Worm (Caenorhabditis elegans) whole organism, young adult: ENCODE data around the gene ins-11.
A peak's percentile ranks its signal among the peaks of the same experiment; 100 is the strongest.

ENCODE experiments used
- F23B12.7 ChIP-seq: sonication (generic microtip); optimal IDR thresholded peaks from 2 replicates; lab custom pipeline; 2017; ENCODE audit warnings: missing genetic modification characterization, mild to moderate bottlenecking, missing compliant biosample characterization, antibody characterized with exemption, moderate library complexity; ENCODE audit not compliant: insufficient read depth
- F55B11.4 ChIP-seq: sonication (generic microtip); optimal IDR thresholded peaks from 2 replicates; lab custom pipeline; 2016; ENCODE audit warnings: missing compliant biosample characterization, missing genetic modification characterization, borderline replicate concordance; ENCODE audit not compliant: insufficient read depth
- Y67H2A.10 ChIP-seq: fragments of 200-800 bp; sonication (Bioruptor generic); conservative IDR thresholded peaks from 2 replicates; pipeline ENCODE4 v1.3.6; 2022; ENCODE audit warnings: missing genetic modification reagents, missing genetic modification characterization, missing compliant biosample characterization
- Y79H2A.3 ChIP-seq: fragments of 200-800 bp; sonication (Bioruptor generic); conservative IDR thresholded peaks from 2 replicates; pipeline ENCODE4 v1.3.6; 2022; ENCODE audit warnings: missing genetic modification reagents, missing genetic modification characterization, missing compliant biosample characterization
- Y95B8A.8 ChIP-seq: fragments of 200-800 bp; sonication (Bioruptor generic); IDR thresholded peaks from 2 replicates; pipeline ENCODE4 v1.3.6; 2022; ENCODE audit warnings: missing genetic modification reagents, missing genetic modification characterization, missing compliant biosample characterization
- aptf-2 ChIP-seq: fragments of 200-800 bp; sonication (Bioruptor generic); conservative IDR thresholded peaks from 2 replicates; pipeline ENCODE4 v1.3.6; 2022; ENCODE audit warnings: missing genetic modification reagents, missing genetic modification characterization, missing compliant biosample characterization
- attf-3 ChIP-seq: fragments of 200-800 bp; sonication (Bioruptor generic); conservative IDR thresholded peaks from 2 replicates; pipeline ENCODE4 v1.3.6; 2022; ENCODE audit warnings: missing genetic modification reagents, missing genetic modification characterization, missing compliant biosample characterization
- bed-2 ChIP-seq: fragments of 200-800 bp; sonication (Bioruptor generic); IDR thresholded peaks from 2 replicates; pipeline ENCODE4 v1.3.6; 2022; ENCODE audit warnings: missing genetic modification reagents, missing genetic modification characterization, missing compliant biosample characterization
- cebp-1 ChIP-seq, 2 experiments: fragments of 200-800 bp in 1 of 2; sonication (Bioruptor generic) in 1 of 2; sonication (generic microtip) in 1 of 2; IDR thresholded peaks in 1 of 2; optimal IDR thresholded peaks in 1 of 2; 2 replicates each; pipeline versions ENCODE4 v1.3.6 to Lab custom; 2017 to 2022; ENCODE audit warnings: missing compliant biosample characterization in 2 of 2, missing genetic modification characterization in 2 of 2, mild to moderate bottlenecking in 1 of 2, missing genetic modification reagents in 1 of 2, moderate library complexity in 1 of 2
- cebp-2 ChIP-seq: fragments of 200-800 bp; sonication (Bioruptor generic); IDR thresholded peaks from 2 replicates; pipeline ENCODE4 v1.3.6; 2022; ENCODE audit warnings: missing genetic modification characterization, missing compliant biosample characterization
- ceh-100 ChIP-seq: fragments of 200-800 bp; sonication (Bioruptor generic); IDR thresholded peaks from 2 replicates; pipeline ENCODE4 v1.3.6; 2022; ENCODE audit warnings: missing genetic modification reagents, missing genetic modification characterization, missing compliant biosample characterization
- ceh-40 ChIP-seq: fragments of 200-800 bp; sonication (Bioruptor generic); IDR thresholded peaks from 2 replicates; pipeline ENCODE4 v1.3.6; 2022; ENCODE audit warnings: missing genetic modification characterization, missing compliant biosample characterization
- ceh-79 ChIP-seq: sonication (generic microtip); optimal IDR thresholded peaks from 2 replicates; lab custom pipeline; 2017; ENCODE audit warnings: mild to moderate bottlenecking, missing genetic modification characterization, missing compliant biosample characterization
- die-1 ChIP-seq: sonication (generic microtip); optimal IDR thresholded peaks from 2 replicates; lab custom pipeline; 2016; ENCODE audit warnings: missing genotype, mild to moderate bottlenecking, missing genetic modification characterization, missing compliant biosample characterization
- dpff-1 ChIP-seq: sonication (generic microtip); optimal IDR thresholded peaks from 2 replicates; lab custom pipeline; 2017; ENCODE audit warnings: mild to moderate bottlenecking, missing genetic modification characterization, missing compliant biosample characterization
- dpl-1 ChIP-seq: fragments of 150-350 bp; optimal IDR thresholded peaks from 2 replicates; lab custom pipeline; 2014; ENCODE audit warnings: missing biosample characterization, missing genetic modification reagents, missing genetic modification characterization
- egl-18 ChIP-seq: fragments of 200-800 bp; sonication (Bioruptor generic); IDR thresholded peaks from 2 replicates; pipeline ENCODE4 v1.3.6; 2022; ENCODE audit warnings: missing genetic modification reagents, missing genetic modification characterization, missing compliant biosample characterization
- ekl-4 ChIP-seq: fragments of 200-800 bp; sonication (Bioruptor generic); IDR thresholded peaks from 2 replicates; pipeline ENCODE4 v1.3.6; 2022; ENCODE audit warnings: missing genetic modification reagents, missing genetic modification characterization, missing compliant biosample characterization
- fkh-3 ChIP-seq: sonication (generic microtip); optimal IDR thresholded peaks from 2 replicates; lab custom pipeline; 2016; ENCODE audit warnings: mild to moderate bottlenecking, missing genetic modification characterization, missing compliant biosample characterization
- gei-17 ChIP-seq: fragments of 200-800 bp; sonication (Bioruptor generic); optimal IDR thresholded peaks from 2 replicates; lab custom pipeline; 2018; ENCODE audit warnings: mild to moderate bottlenecking, missing genetic modification characterization, missing compliant biosample characterization
- him-1 ChIP-seq: sonication (generic microtip); optimal IDR thresholded peaks from 2 replicates; lab custom pipeline; 2016; ENCODE audit warnings: missing genotype, missing genetic modification reagents, missing genetic modification characterization, missing compliant biosample characterization
- hlh-12 ChIP-seq: sonication (generic microtip); optimal IDR thresholded peaks from 2 replicates; lab custom pipeline; 2016; ENCODE audit warnings: missing genetic modification characterization, missing compliant biosample characterization
- hmg-1.2 ChIP-seq: fragments of 200-800 bp; sonication (Bioruptor generic); IDR thresholded peaks from 2 replicates; pipeline ENCODE4 v1.3.6; 2022; ENCODE audit warnings: missing genetic modification reagents, missing genetic modification characterization, missing compliant biosample characterization
- hsf-1 ChIP-seq: fragments of 200-800 bp; sonication (Bioruptor generic); IDR thresholded peaks from 2 replicates; pipeline ENCODE4 v1.3.6; 2022; ENCODE audit warnings: missing genetic modification reagents, missing genetic modification characterization, missing compliant biosample characterization
- let-526 ChIP-seq: fragments of 200-800 bp; sonication (Bioruptor generic); IDR thresholded peaks from 2 replicates; pipeline ENCODE4 v1.3.6; 2022; ENCODE audit warnings: missing genetic modification reagents, missing genetic modification characterization, missing compliant biosample characterization
- let-607 ChIP-seq, 2 experiments: fragments of 200-800 bp in 1 of 2; sonication (Bioruptor generic) in 1 of 2; sonication (generic microtip) in 1 of 2; optimal IDR thresholded peaks; 2 replicates each; lab custom pipeline; 2016 to 2018; ENCODE audit warnings: mild to moderate bottlenecking in 2 of 2, missing compliant biosample characterization in 2 of 2, missing genetic modification characterization in 2 of 2, moderate library complexity in 2 of 2, missing genotype in 1 of 2
- lir-1 ChIP-seq: fragments of 200-800 bp; sonication (Bioruptor generic); conservative IDR thresholded peaks from 2 replicates; pipeline ENCODE4 v1.3.6; 2022; ENCODE audit warnings: missing genetic modification reagents, missing genetic modification characterization, missing compliant biosample characterization
- madf-3 ChIP-seq: fragments of 200-800 bp; sonication (Bioruptor generic); IDR thresholded peaks from 2 replicates; pipeline ENCODE4 v1.3.6; 2022; ENCODE audit warnings: missing genetic modification reagents, missing genetic modification characterization, missing compliant biosample characterization
- mel-28 ChIP-seq: sonication (generic microtip); optimal IDR thresholded peaks from 2 replicates; lab custom pipeline; 2016; ENCODE audit warnings: borderline replicate concordance, mild to moderate bottlenecking, missing genetic modification characterization, missing compliant biosample characterization
- mxl-1 ChIP-seq: sonication (generic microtip); optimal IDR thresholded peaks from 2 replicates; lab custom pipeline; 2016; ENCODE audit warnings: missing genetic modification characterization, missing compliant biosample characterization
- nfya-1 ChIP-seq: sonication (generic microtip); optimal IDR thresholded peaks from 2 replicates; lab custom pipeline; 2017; ENCODE audit warnings: antibody characterized with exemption, missing compliant biosample characterization, missing genetic modification characterization, borderline replicate concordance; ENCODE audit not compliant: insufficient read depth
- nhr-120 ChIP-seq: fragments of 200-800 bp; sonication (Bioruptor generic); IDR thresholded peaks from 2 replicates; pipeline ENCODE4 v1.3.6; 2022; ENCODE audit warnings: missing genetic modification characterization, missing compliant biosample characterization
- nhr-80 ChIP-seq: sonication (generic microtip); optimal IDR thresholded peaks from 2 replicates; lab custom pipeline; 2016; ENCODE audit warnings: missing genetic modification characterization, missing compliant biosample characterization
- pha-4 ChIP-seq: fragments of 150-350 bp; sonication (generic microtip); optimal IDR thresholded peaks from 2 replicates; lab custom pipeline; 2014; ENCODE audit warnings: missing biosample characterization, missing genetic modification reagents, missing genetic modification characterization
- rcor-1 ChIP-seq: fragments of 200-800 bp; sonication (Bioruptor generic); IDR thresholded peaks from 2 replicates; pipeline ENCODE4 v1.3.6; 2022; ENCODE audit warnings: missing genetic modification reagents, missing genetic modification characterization, missing compliant biosample characterization
- sdz-38 ChIP-seq: sonication (generic microtip); optimal IDR thresholded peaks from 2 replicates; lab custom pipeline; 2016; ENCODE audit warnings: missing genotype, missing genetic modification characterization, missing compliant biosample characterization
- snpc-1.3 ChIP-seq: sonication (generic microtip); optimal IDR thresholded peaks from 2 replicates; lab custom pipeline; 2017; ENCODE audit warnings: missing genetic modification characterization, mild to moderate bottlenecking, missing compliant biosample characterization, antibody characterized with exemption, moderate library complexity, missing genotype, missing genetic modification reagents; ENCODE audit not compliant: insufficient read depth
- sptf-2 ChIP-seq: fragments of 200-800 bp; sonication (Bioruptor generic); optimal IDR thresholded peaks from 2 replicates; lab custom pipeline; 2018; ENCODE audit warnings: mild to moderate bottlenecking, missing genetic modification characterization, missing compliant biosample characterization
- xnd-1 ChIP-seq: sonication (generic microtip); optimal IDR thresholded peaks from 2 replicates; lab custom pipeline; 2016; ENCODE audit warnings: missing genotype, missing genetic modification reagents, missing genetic modification characterization, missing compliant biosample characterization
- ztf-18 ChIP-seq: sonication (generic microtip); optimal IDR thresholded peaks from 2 replicates; lab custom pipeline; 2016; ENCODE audit warnings: missing genotype, mild to moderate bottlenecking, missing genetic modification characterization, missing compliant biosample characterization
- ztf-26 ChIP-seq: sonication (generic microtip); optimal IDR thresholded peaks from 2 replicates; lab custom pipeline; 2017; ENCODE audit warnings: missing genetic modification characterization, missing compliant biosample characterization
- ztf-28 ChIP-seq: fragments of 200-800 bp; sonication (Bioruptor generic); IDR thresholded peaks from 2 replicates; pipeline ENCODE4 v1.3.6; 2022; ENCODE audit warnings: missing genetic modification reagents, missing genetic modification characterization, missing compliant biosample characterization

Gene ins-11

ce11 chrII:5587794-5588193 lies 31.3 kb downstream of the ins-11 start:
- no peak for TF ChIP-seq ztf-28 (GFP tag; lab: Robert Waterston, UW)
- no peak for TF ChIP-seq him-1 (tag; lab: Kevin White, UChicago)
- TF ChIP-seq nhr-80: no peak
- TF ChIP-seq Y95B8A.8 (GFP tag; lab: Robert Waterston, UW): no peak
- TF ChIP-seq bed-2 (GFP tag; lab: Robert Waterston, UW): no peak
- TF ChIP-seq egl-18: no peak
- no peak for TF ChIP-seq F23B12.7
- TF ChIP-seq sptf-2 (GFP tag; lab: Kevin White, UChicago): no peak

- no peak for TF ChIP-seq ztf-26 (tag; lab: Kevin White, UChicago)
- no peak for TF ChIP-seq hlh-12
- no peak for TF ChIP-seq Y67H2A.10
- no peak for TF ChIP-seq nhr-120
- no peak for TF ChIP-seq snpc-1.3 (tag; lab: Kevin White, UChicago)
- TF ChIP-seq let-607 (tag; optimal IDR thresholded peaks at IDR 0.05; lab: Kevin White, UChicago): no peak
- TF ChIP-seq ceh-79 (tag; lab: Kevin White, UChicago): no peak
- no peak for TF ChIP-seq dpff-1 (tag; lab: Kevin White, UChicago)
Measured at ce11 chrII:5589690-5590089, 33.2 kb downstream of the ins-11 start, which contains the start of gene C17G10.13. Gene C17G10.13 (minus strand): TSS chrII:5589790.

DNA sequence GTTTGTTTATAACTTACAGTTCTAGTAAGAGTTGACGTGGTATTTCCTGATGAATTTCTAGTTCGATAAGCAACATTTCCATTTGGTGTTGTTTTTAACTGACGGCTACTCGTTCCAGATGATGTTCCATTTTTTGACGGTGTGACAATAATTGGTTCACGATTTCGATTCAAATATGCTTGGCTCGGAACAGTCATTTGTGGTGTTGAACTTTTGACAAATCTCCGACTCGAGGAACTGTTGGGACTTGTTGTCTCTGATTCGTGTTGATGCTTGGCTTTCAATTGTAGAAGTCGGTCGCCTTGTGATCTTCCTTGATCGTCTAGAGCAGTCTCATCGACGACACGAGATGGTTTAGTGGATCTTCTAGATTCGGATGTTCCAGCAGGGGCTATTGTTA lies 35.0 kb downstream of the ins-11 start:
- TF ChIP-seq nfya-1: no peak
- TF ChIP-seq lir-1: no peak
- TF ChIP-seq aptf-2: no peak
- TF ChIP-seq cebp-2: no peak
- 0 out of 2 replicates have a peak, but pooled peaks have one; percentile 41 for TF ChIP-seq hsf-1 (GFP tag; lab: Robert Waterston, UW)
- no peak for TF ChIP-seq die-1

DNA sequence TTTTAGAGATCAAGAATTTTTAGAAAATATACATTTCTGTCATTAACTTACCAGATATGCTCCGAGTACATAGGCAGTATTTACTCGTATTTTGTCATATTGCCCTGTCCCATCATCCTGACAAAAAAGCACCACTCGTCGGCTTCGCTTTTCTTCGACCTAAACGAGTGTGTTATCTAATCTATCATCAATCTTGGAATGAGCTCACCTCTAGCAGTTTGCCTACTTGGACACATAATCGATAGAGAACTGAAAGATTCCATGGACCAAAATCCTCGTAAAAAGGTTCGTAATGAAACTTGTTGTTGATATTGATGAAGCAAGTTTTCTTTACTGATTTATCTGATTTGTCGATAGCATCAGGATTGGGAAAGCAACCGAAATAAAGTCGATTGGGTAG lies 36.3 kb downstream of the ins-11 start:
- TF ChIP-seq dpl-1 (GFP tag; lab: Kevin White, UChicago): no peak
- no peak for TF ChIP-seq fkh-3 (tag; lab: Kevin White, UChicago)
- TF ChIP-seq xnd-1 (tag; lab: Kevin White, UChicago): no peak
- TF ChIP-seq F55B11.4: no peak
- TF ChIP-seq hmg-1.2 (GFP tag; lab: Robert Waterston, UW): no peak
- TF ChIP-seq sptf-2 (GFP tag; lab: Kevin White, UChicago): no peak
- no peak for TF ChIP-seq madf-3 (GFP tag; lab: Robert Waterston, UW)
- TF ChIP-seq ceh-40 (GFP tag; lab: Robert Waterston, UW): no peak

ce11 chrII:5593377-5593932 lies 36.9 kb downstream of the ins-11 start, which contains the start of gene cdc-14:
Gene cdc-14 (minus strand): TSS chrII:5593427.
- TF ChIP-seq mel-28 (tag; lab: Kevin White, UChicago): no peak
- TF ChIP-seq gei-17 (GFP tag; lab: Kevin White, UChicago): no peak
- no peak for TF ChIP-seq let-526 (GFP tag; lab: Robert Waterston, UW)
- TF ChIP-seq die-1: no peak
- TF ChIP-seq ztf-18: no peak
- no peak for TF ChIP-seq mxl-1 (tag; lab: Kevin White, UChicago)
- no peak for TF ChIP-seq attf-3
- TF ChIP-seq cebp-1 (GFP tag; IDR thresholded peaks at IDR 0.05; lab: Robert Waterston, UW): no peak
- peak; percentile 76 for TF ChIP-seq cebp-1 (tag; optimal IDR thresholded peaks at IDR 0.05; lab: Kevin White, UChicago)
- no peak for TF ChIP-seq Y79H2A.3
- no peak for TF ChIP-seq ceh-79 (tag; lab: Kevin White, UChicago)
- TF ChIP-seq dpff-1 (tag; lab: Kevin White, UChicago): no peak
- no peak for TF ChIP-seq ekl-4
- no peak for TF ChIP-seq madf-3 (GFP tag; lab: Robert Waterston, UW)
- peak; percentile 52; the same call in 1 of the 2 replicates for TF ChIP-seq ceh-100 (GFP tag; lab: Robert Waterston, UW)
- no peak for TF ChIP-seq rcor-1 (GFP tag; lab: Robert Waterston, UW)
- no peak for TF ChIP-seq xnd-1 (tag; lab: Kevin White, UChicago)
- TF ChIP-seq sdz-38 (tag; lab: Kevin White, UChicago): no peak
- no peak for TF ChIP-seq nhr-120
- no peak for TF ChIP-seq pha-4 (tag; lab: Kevin White, UChicago)
